Worm (Caenorhabditis elegans): ENCODE results near the gene nstp-5.

DNA sequence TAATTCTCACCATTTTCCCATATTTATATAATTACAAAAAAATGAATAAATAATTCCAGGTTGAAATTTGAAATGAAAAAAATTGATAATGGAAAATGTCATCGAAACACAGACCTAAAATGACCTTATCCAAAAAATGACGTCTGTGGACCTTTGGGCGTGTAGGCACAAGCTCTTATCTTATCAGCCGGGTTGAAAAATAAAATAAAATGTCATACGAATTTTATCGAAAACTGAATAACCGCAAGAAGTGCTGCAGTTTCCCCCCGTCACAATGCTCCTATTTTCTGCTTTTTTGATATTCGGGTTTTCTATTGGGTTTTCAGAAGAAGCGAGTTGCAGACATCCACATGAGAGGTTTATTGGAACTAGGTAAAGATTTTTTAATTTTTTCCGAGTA is 10.5 kb downstream of the nstp-5 start, which contains the start of gene clec-186:
- TF ChIP-seq mab-5 (tag; optimal IDR thresholded peaks at IDR 0.05), result no peak
- no peak for TF ChIP-seq lin-13 (tag; optimal IDR thresholded peaks at IDR 0.05)
- no peak for TF ChIP-seq ces-1 (GFP tag; optimal IDR thresholded peaks at IDR 0.05)
- no peak for TF ChIP-seq flh-1 (GFP tag; optimal IDR thresholded peaks at IDR 0.05)
- no peak for TF ChIP-seq nhr-76 (tag; optimal IDR thresholded peaks at IDR 0.05)
- TF ChIP-seq blmp-1 (tag; optimal IDR thresholded peaks at IDR 0.05), result no peak
- TF ChIP-seq snpc-4 (tag; optimal IDR thresholded peaks at IDR 0.05), result no peak
- TF ChIP-seq ceh-83 (GFP tag; optimal IDR thresholded peaks at IDR 0.05), result no peak
- no peak for TF ChIP-seq nhr-28 (tag; optimal IDR thresholded peaks at IDR 0.05)
- TF ChIP-seq nhr-237 (tag; optimal IDR thresholded peaks at IDR 0.05), result no peak
- TF ChIP-seq unc-62 (GFP tag; optimal IDR thresholded peaks at IDR 0.05), result no peak
- TF ChIP-seq cnd-1 (tag; optimal IDR thresholded peaks at IDR 0.05), result no peak
- TF ChIP-seq ceh-43 (GFP tag; optimal IDR thresholded peaks at IDR 0.05), result no peak
- TF ChIP-seq mep-1 (tag; optimal IDR thresholded peaks at IDR 0.05), result no peak
